Fruit fly (Drosophila melanogaster) whole organism, prepupa: ENCODE measurements around the gene CG12523.

ENCODE experiments used
- CG6276 ChIP-seq: fragments of 200-800 bp; sonication (Bioruptor generic); optimal IDR thresholded peaks from 2 replicates; lab custom pipeline; 2017; ENCODE audit warnings: missing biosample characterization, mild to moderate bottlenecking, missing genetic modification characterization
- achi ChIP-seq: fragments of 200-800 bp; sonication (Bioruptor generic); optimal IDR thresholded peaks from 3 replicates; lab custom pipeline; 2016; ENCODE audit warnings: missing biosample characterization, missing genetic modification characterization
- fd59A ChIP-seq: fragments of 200-800 bp; sonication (Bioruptor generic); optimal IDR thresholded peaks from 2 replicates; lab custom pipeline; 2017; ENCODE audit warnings: missing biosample characterization, mild to moderate bottlenecking, missing genetic modification characterization, missing genetic modification reagents
- fkh ChIP-seq: fragments of 200-800 bp; sonication (Bioruptor generic); optimal IDR thresholded peaks from 3 replicates; lab custom pipeline; 2017; ENCODE audit warnings: missing biosample characterization, mild to moderate bottlenecking, missing genetic modification characterization, moderate library complexity

- TF ChIP-seq fd59A (GFP tag; lab: Kevin White, UChicago), result no peak
- no peak for TF ChIP-seq fkh (GFP tag; lab: Kevin White, UChicago)
- peak; percentile 11 for TF ChIP-seq CG6276
- TF ChIP-seq achi (GFP tag; lab: Kevin White, UChicago), result peak; percentile 15
These were observed 9.1 kb upstream of the CG12523 start for dm6 chr3L:10791681-10792529.
